Fruit fly (Drosophila melanogaster) whole organism, embryonic: ENCODE data around the gene CG7646.

ENCODE experiments used
- ATbp ChIP-seq: fragments of 200-800 bp; sonication (Bioruptor generic); optimal IDR thresholded peaks from 2 replicates; lab custom pipeline; 2017; ENCODE audit warnings: missing biosample characterization, mild to moderate bottlenecking, missing genetic modification characterization, missing genetic modification reagents
- Awh ChIP-seq: fragments of 200-800 bp; sonication (Bioruptor generic); IDR thresholded peaks from 2 replicates; pipeline ENCODE4, ENCODE4 v1.3.6; 2022; ENCODE audit warnings: missing biosample characterization, missing genetic modification characterization
- B-H1 ChIP-seq: fragments of 200-800 bp; sonication (Bioruptor generic); IDR thresholded peaks from 3 replicates; pipeline ENCODE4 v1.3.6; 2022; ENCODE audit warnings: missing biosample characterization, missing genetic modification characterization
- CG10274 ChIP-seq: fragments of 200-800 bp; sonication (Bioruptor generic); optimal IDR thresholded peaks from 3 replicates; lab custom pipeline; 2017; ENCODE audit warnings: missing biosample characterization, mild to moderate bottlenecking, missing genetic modification characterization
- CG10431 ChIP-seq: fragments of 200-800 bp; sonication (Bioruptor generic); optimal IDR thresholded peaks from 3 replicates; lab custom pipeline; 2018; ENCODE audit warnings: missing biosample characterization, mild to moderate bottlenecking, missing genetic modification characterization
- CG10565 ChIP-seq: fragments of 200-800 bp; sonication (Bioruptor generic); optimal IDR thresholded peaks from 3 replicates; lab custom pipeline; 2016; ENCODE audit warnings: missing biosample characterization, mild to moderate bottlenecking, missing genetic modification characterization
- CG11504 ChIP-seq: fragments of 200-800 bp; sonication (Bioruptor generic); optimal IDR thresholded peaks from 3 replicates; lab custom pipeline; 2019; ENCODE audit warnings: missing biosample characterization, mild to moderate bottlenecking, missing genetic modification characterization, moderate library complexity
- CG13894 ChIP-seq: fragments of 200-800 bp; sonication (Bioruptor generic); optimal IDR thresholded peaks from 3 replicates; lab custom pipeline; 2018; ENCODE audit warnings: missing biosample characterization, mild to moderate bottlenecking, missing genetic modification characterization, moderate library complexity
- CG14441 ChIP-seq: fragments of 200-800 bp; sonication (Bioruptor generic); IDR thresholded peaks from 2 replicates; pipeline ENCODE4 v1.3.6; 2022; ENCODE audit warnings: missing biosample characterization, missing genetic modification characterization
- CG17328 ChIP-seq: fragments of 200-800 bp; sonication (Bioruptor generic); IDR thresholded peaks from 2 replicates; pipeline ENCODE4 v1.3.6; 2022; ENCODE audit warnings: missing biosample characterization, missing genetic modification characterization
- CG17359 ChIP-seq: fragments of 200-800 bp; sonication (Bioruptor generic); optimal IDR thresholded peaks from 3 replicates; lab custom pipeline; 2018; ENCODE audit warnings: missing biosample characterization, mild to moderate bottlenecking, missing genetic modification characterization, moderate library complexity
- CG18262 ChIP-seq: fragments of 200-800 bp; optimal IDR thresholded peaks from 3 replicates; lab custom pipeline; 2019; ENCODE audit warnings: missing biosample characterization, mild to moderate bottlenecking, missing genetic modification characterization, moderate library complexity
- CG18619 ChIP-seq: fragments of 200-800 bp; sonication (Bioruptor generic); optimal IDR thresholded peaks from 3 replicates; lab custom pipeline; 2017; ENCODE audit warnings: missing biosample characterization, mild to moderate bottlenecking, missing genetic modification characterization
- CG30020 ChIP-seq: fragments of 200-800 bp; optimal IDR thresholded peaks from 2 replicates; lab custom pipeline; 2019; ENCODE audit warnings: missing biosample characterization, mild to moderate bottlenecking, missing genetic modification characterization, moderate library complexity
- CG31441 ChIP-seq: fragments of 200-800 bp; sonication (Bioruptor generic); IDR thresholded peaks from 2 replicates; pipeline ENCODE4 v1.3.6; 2022; ENCODE audit warnings: missing biosample characterization, missing genetic modification characterization
- CG32532 ChIP-seq: fragments of 200-800 bp; sonication (Bioruptor generic); IDR thresholded peaks from 2 replicates; pipeline ENCODE4 v1.3.6; 2022; ENCODE audit warnings: missing biosample characterization, missing genetic modification characterization
- CG4424 ChIP-seq: fragments of 200-800 bp; sonication (Bioruptor generic); optimal IDR thresholded peaks from 3 replicates; lab custom pipeline; 2016; ENCODE audit warnings: missing biosample characterization, missing genetic modification characterization
- CG6683 ChIP-seq: fragments of 200-800 bp; sonication (Bioruptor generic); optimal IDR thresholded peaks from 2 replicates; lab custom pipeline; 2017; ENCODE audit warnings: missing biosample characterization, mild to moderate bottlenecking, missing genetic modification characterization, missing genetic modification reagents
- CG7987 ChIP-seq: fragments of 200-800 bp; sonication (Bioruptor generic); optimal IDR thresholded peaks from 2 replicates; lab custom pipeline; 2018; ENCODE audit warnings: missing biosample characterization, mild to moderate bottlenecking, missing genetic modification characterization, moderate library complexity
- Dll ChIP-seq: fragments of 200-800 bp; sonication (Bioruptor generic); IDR thresholded peaks from 4 replicates; pipeline ENCODE4 v1.3.6; 2022; ENCODE audit warnings: missing biosample characterization, missing genetic modification characterization; ENCODE audit not compliant: partially characterized antibody
- E2f1 ChIP-seq: fragments of 200-800 bp; sonication (Bioruptor generic); IDR thresholded peaks from 2 replicates; pipeline ENCODE4 v1.3.6; 2022; ENCODE audit warnings: missing biosample characterization, missing genetic modification characterization
- Elba2 ChIP-seq: fragments of 200-800 bp; sonication (Bioruptor generic); optimal IDR thresholded peaks from 3 replicates; lab custom pipeline; 2016; ENCODE audit warnings: missing biosample characterization, missing genetic modification characterization
- H15 ChIP-seq: fragments of 200-800 bp; sonication (Bioruptor generic); IDR thresholded peaks from 3 replicates; pipeline ENCODE4 v1.3.6; 2022; ENCODE audit warnings: missing biosample characterization, missing genetic modification characterization
- HLHmδ ChIP-seq: fragments of 200-800 bp; sonication (Bioruptor generic); optimal IDR thresholded peaks from 2 replicates; lab custom pipeline; 2018; ENCODE audit warnings: missing biosample characterization, mild to moderate bottlenecking, missing genetic modification characterization, moderate library complexity
- Hey ChIP-seq: fragments of 200-800 bp; sonication (Bioruptor generic); optimal IDR thresholded peaks from 3 replicates; lab custom pipeline; 2018; ENCODE audit warnings: missing biosample characterization, mild to moderate bottlenecking, missing genetic modification characterization
- Hmx ChIP-seq: fragments of 200-800 bp; sonication (Bioruptor generic); optimal IDR thresholded peaks from 2 replicates; lab custom pipeline; 2016; ENCODE audit warnings: missing biosample characterization, missing genetic modification characterization
- Hr39 ChIP-seq: fragments of >200 bp; optimal IDR thresholded peaks from 2 replicates; lab custom pipeline; 2017
- NC2β ChIP-seq: fragments of 200-800 bp; sonication (Bioruptor generic); optimal IDR thresholded peaks from 2 replicates; lab custom pipeline; 2016; ENCODE audit warnings: missing biosample characterization, missing genetic modification characterization
- NK7.1 ChIP-seq: fragments of 200-800 bp; sonication (Bioruptor generic); optimal IDR thresholded peaks from 3 replicates; lab custom pipeline; 2016; ENCODE audit warnings: missing biosample characterization, missing genetic modification characterization
- Nf-YC ChIP-seq: fragments of 200-800 bp; optimal IDR thresholded peaks from 3 replicates; lab custom pipeline; 2019; ENCODE audit warnings: missing biosample characterization, mild to moderate bottlenecking, missing genetic modification characterization, moderate library complexity
- PHDP ChIP-seq: fragments of 200-800 bp; sonication (Bioruptor generic); optimal IDR thresholded peaks from 3 replicates; lab custom pipeline; 2018; ENCODE audit warnings: missing biosample characterization, mild to moderate bottlenecking, missing genetic modification characterization, moderate library complexity
- Sin3A ChIP-seq: fragments of >200 bp; optimal IDR thresholded peaks from 2 replicates; lab custom pipeline; 2018
- Xrp1 ChIP-seq: fragments of 200-800 bp; sonication (Bioruptor generic); IDR thresholded peaks from 2 replicates; pipeline ENCODE4 v1.3.6; 2022; ENCODE audit warnings: missing biosample characterization, missing genetic modification characterization
- YL-1 ChIP-seq: fragments of 200-800 bp; sonication (Bioruptor generic); optimal IDR thresholded peaks from 3 replicates; lab custom pipeline; 2017; ENCODE audit warnings: missing biosample characterization, mild to moderate bottlenecking, missing genetic modification characterization
- abd-A ChIP-seq: fragments of 200-800 bp; sonication (Bioruptor generic); optimal IDR thresholded peaks from 3 replicates; lab custom pipeline; 2019; ENCODE audit warnings: missing biosample characterization, mild to moderate bottlenecking, missing genetic modification characterization, moderate library complexity
- ara ChIP-seq: fragments of 200-800 bp; sonication (Bioruptor generic); IDR thresholded peaks from 2 replicates; pipeline ENCODE4 v1.3.6; 2022; ENCODE audit warnings: missing biosample characterization, missing genetic modification characterization
- az2 ChIP-seq: fragments of 200-800 bp; sonication (Bioruptor generic); optimal IDR thresholded peaks from 3 replicates; lab custom pipeline; 2016; ENCODE audit warnings: missing biosample characterization, missing genetic modification characterization
- bbx ChIP-seq: fragments of 200-800 bp; sonication (Bioruptor generic); IDR thresholded peaks from 2 replicates; pipeline ENCODE4 v1.3.6; 2022; ENCODE audit warnings: missing biosample characterization, missing genetic modification characterization; ENCODE audit not compliant: partially characterized antibody
- bigmax ChIP-seq: fragments of 200-800 bp; sonication (Bioruptor generic); optimal IDR thresholded peaks from 2 replicates; lab custom pipeline; 2018; ENCODE audit warnings: missing biosample characterization, mild to moderate bottlenecking, missing genetic modification characterization
- bsh ChIP-seq, 2 experiments: fragments of 200-800 bp; sonication (Bioruptor generic); optimal IDR thresholded peaks; 2 replicates each; lab custom pipeline; 2017 to 2018; ENCODE audit warnings: mild to moderate bottlenecking in 2 of 2, missing biosample characterization in 2 of 2, missing genetic modification characterization in 2 of 2, moderate library complexity in 1 of 2
- croc ChIP-seq: fragments of 200-800 bp; sonication (Bioruptor generic); conservative IDR thresholded peaks from 3 replicates; pipeline ENCODE4 v1.3.6; 2022; ENCODE audit warnings: missing biosample characterization, missing genetic modification characterization
- hbn ChIP-seq: fragments of 200-800 bp; sonication (Bioruptor generic); IDR thresholded peaks from 2 replicates; pipeline ENCODE4 v1.3.6; 2022; ENCODE audit warnings: missing biosample characterization, missing genetic modification characterization; ENCODE audit not compliant: partially characterized antibody
- hkb ChIP-seq, 2 experiments: fragments of 200-800 bp in 1 of 2; fragments of >200 bp in 1 of 2; sonication (Bioruptor generic) in 1 of 2; IDR thresholded peaks in 1 of 2; optimal IDR thresholded peaks in 1 of 2; 2 replicates each; pipeline versions ENCODE4 v1.3.6 to Lab custom; 2017 to 2022; ENCODE audit warnings: missing biosample characterization in 1 of 2, missing genetic modification characterization in 1 of 2
- pzg ChIP-seq: fragments of 200-800 bp; sonication (Bioruptor generic); optimal IDR thresholded peaks from 3 replicates; lab custom pipeline; 2018; ENCODE audit warnings: missing biosample characterization, mild to moderate bottlenecking, missing genetic modification characterization, moderate library complexity
- slbo ChIP-seq: fragments of 200-800 bp; sonication (Bioruptor generic); IDR thresholded peaks from 2 replicates; pipeline ENCODE4 v1.3.6; 2022; ENCODE audit warnings: missing biosample characterization, missing genetic modification characterization
- tap ChIP-seq: fragments of 200-800 bp; optimal IDR thresholded peaks from 3 replicates; lab custom pipeline; 2019; ENCODE audit warnings: missing biosample characterization, mild to moderate bottlenecking, missing genetic modification characterization, moderate library complexity
- tna ChIP-seq: fragments of 200-800 bp; sonication (Bioruptor generic); IDR thresholded peaks from 2 replicates; pipeline ENCODE4 v1.3.6; 2022; ENCODE audit warnings: missing biosample characterization, missing genetic modification characterization; ENCODE audit not compliant: partially characterized antibody
- twi ChIP-seq: fragments of 200-800 bp; optimal IDR thresholded peaks from 2 replicates; lab custom pipeline; 2019; ENCODE audit warnings: missing biosample characterization, mild to moderate bottlenecking, missing genetic modification characterization, moderate library complexity
- usp ChIP-seq: fragments of >200 bp; optimal IDR thresholded peaks from 2 replicates; lab custom pipeline; 2017; ENCODE audit warnings: missing biosample characterization, missing genetic modification characterization
- wek ChIP-seq: fragments of 200-800 bp; sonication (Bioruptor generic); optimal IDR thresholded peaks from 3 replicates; lab custom pipeline; 2018; ENCODE audit warnings: missing biosample characterization, mild to moderate bottlenecking, missing genetic modification characterization, moderate library complexity

CG7646 gene

dm6 chr3L:20004442-20004869, 12.8 kb downstream of the CG7646 start (continued):
- TF ChIP-seq NK7.1 (GFP tag; lab: Kevin White, UChicago): no peak
- peak; percentile 32; the same call in 1 of the 2 replicates for TF ChIP-seq CG32532 (GFP tag; lab: Robert Waterston, UW)
- no peak for TF ChIP-seq Sin3A (lab: Kevin White, UChicago)
- peak; percentile 37; the same call in 1 of the 2 replicates for TF ChIP-seq hbn
- TF ChIP-seq CG7987 (GFP tag; lab: Kevin White, UChicago): peak; percentile 22
- peak; percentile 4 for TF ChIP-seq pzg (GFP tag; lab: Kevin White, UChicago)
- TF ChIP-seq CG17359 (tag; lab: Kevin White, UChicago): no peak
- no peak for TF ChIP-seq Hmx (GFP tag; lab: Kevin White, UChicago)
- peak; percentile 60; the same call in 3 of the 4 replicates for TF ChIP-seq Dll (GFP tag; lab: Robert Waterston, UW)
- TF ChIP-seq CG18619: no peak
- TF ChIP-seq abd-A (tag; lab: Kevin White, UChicago): peak; percentile 96
- no peak; the same call in 1 of the 2 replicates for TF ChIP-seq CG31441 (GFP tag; lab: Robert Waterston, UW)
- TF ChIP-seq PHDP (tag; lab: Kevin White, UChicago): peak; percentile 13
- peak; percentile 28 for TF ChIP-seq CG30020
- TF ChIP-seq tap: peak; percentile 9
- no peak for TF ChIP-seq H15 (GFP tag; lab: Robert Waterston, UW)
- TF ChIP-seq CG18262 (tag; lab: Kevin White, UChicago): peak; percentile 37
- no peak for TF ChIP-seq HLHmδ (GFP tag; lab: Kevin White, UChicago)
- TF ChIP-seq ATbp (GFP tag; lab: Kevin White, UChicago): peak; percentile 24
- TF ChIP-seq Awh (GFP tag; lab: Robert Waterston, UW): no peak
- TF ChIP-seq ara (GFP tag; lab: Robert Waterston, UW): no peak
- TF ChIP-seq Hey (tag; lab: Kevin White, UChicago): no peak
- TF ChIP-seq CG17328 (GFP tag; lab: Robert Waterston, UW): 0 out of 2 replicates have a peak, but pooled peaks have one; percentile 24
- TF ChIP-seq CG10431 (GFP tag; lab: Kevin White, UChicago): no peak
- TF ChIP-seq CG10274 (GFP tag; lab: Kevin White, UChicago): no peak
- no peak for TF ChIP-seq CG11504 (tag; lab: Kevin White, UChicago)
- no peak for TF ChIP-seq CG14441 (GFP tag; lab: Robert Waterston, UW)
- TF ChIP-seq B-H1 (GFP tag; lab: Robert Waterston, UW): no peak
- peak; percentile 30; the same call in 1 of the 2 replicates for TF ChIP-seq Xrp1
- peak; percentile 16 for TF ChIP-seq twi (tag; lab: Kevin White, UChicago)
- TF ChIP-seq tna (GFP tag; lab: Robert Waterston, UW): 0 out of 2 replicates have a peak, but pooled peaks have one; percentile 10
- no peak for TF ChIP-seq CG6683 (GFP tag; lab: Kevin White, UChicago)
- peak; percentile 41 for TF ChIP-seq Nf-YC
- no peak for TF ChIP-seq slbo (GFP tag; lab: Robert Waterston, UW)
- peak in 1 of 2 experiments; percentile 45 for TF ChIP-seq bsh (GFP tag; optimal IDR thresholded peaks at IDR 0.05; lab: Kevin White, UChicago)
- peak; percentile 71 for TF ChIP-seq bbx (GFP tag; lab: Robert Waterston, UW)
- peak; percentile 89 for TF ChIP-seq CG13894 (tag; lab: Kevin White, UChicago)
- no peak for TF ChIP-seq NC2β (GFP tag; lab: Kevin White, UChicago)
- TF ChIP-seq YL-1 (GFP tag; lab: Kevin White, UChicago): no peak
- TF ChIP-seq wek (GFP tag; lab: Kevin White, UChicago): no peak
- TF ChIP-seq hkb (optimal IDR thresholded peaks at IDR 0.05; lab: Kevin White, UChicago): no peak
- peak; percentile 13; the same call in 1 of the 2 replicates for TF ChIP-seq hkb (GFP tag; IDR thresholded peaks at IDR 0.05; lab: Robert Waterston, UW)
- TF ChIP-seq Hr39: no peak
- no peak for TF ChIP-seq E2f1 (GFP tag; lab: Robert Waterston, UW)
- no peak for TF ChIP-seq CG4424 (GFP tag; lab: Kevin White, UChicago)
- no peak for TF ChIP-seq bigmax (GFP tag; lab: Kevin White, UChicago)
- TF ChIP-seq az2 (GFP tag; lab: Kevin White, UChicago): no peak
- no peak for TF ChIP-seq usp (GFP tag; lab: Kevin White, UChicago)
- TF ChIP-seq Elba2 (GFP tag; lab: Kevin White, UChicago): no peak
- TF ChIP-seq croc (GFP tag; lab: Robert Waterston, UW): no peak
- TF ChIP-seq CG10565: no peak
